Worm (Caenorhabditis elegans): ENCODE results near the gene egl-44.

Gene egl-44

ce11 chrII:5931904-5932764 is 3.5 kb downstream of the egl-44 start (continued):
- TF ChIP-seq daf-12 (tag; optimal IDR thresholded peaks at IDR 0.05), result no peak
- no peak for TF ChIP-seq fkh-10 (GFP tag; optimal IDR thresholded peaks at IDR 0.05)
- TF ChIP-seq nhr-48 (tag; optimal IDR thresholded peaks at IDR 0.05), result peak; percentile 22
- TF ChIP-seq nhr-77 (tag; optimal IDR thresholded peaks at IDR 0.05), result peak; percentile 45
- TF ChIP-seq lin-39 (tag; optimal IDR thresholded peaks at IDR 0.05), result no peak
- peak; percentile 43 for TF ChIP-seq T20F7.1 (GFP tag; optimal IDR thresholded peaks at IDR 0.05)
- peak; percentile 15 for TF ChIP-seq dpl-1 (GFP tag; optimal IDR thresholded peaks at IDR 0.05)
- TF ChIP-seq mdl-1 (tag; optimal IDR thresholded peaks at IDR 0.05), result peak in 1 of 2 experiments; percentile 14
- no peak for TF ChIP-seq zag-1 (tag; optimal IDR thresholded peaks at IDR 0.05)
- TF ChIP-seq ceh-28 (tag; optimal IDR thresholded peaks at IDR 0.05), result no peak
- TF ChIP-seq madf-9 (GFP tag; conservative IDR thresholded peaks at IDR 0.05), result no peak
- TF ChIP-seq T26A8.4 (GFP tag; IDR thresholded peaks at IDR 0.05), result no peak
- no peak for TF ChIP-seq madf-5 (GFP tag; IDR thresholded peaks at IDR 0.05)
- TF ChIP-seq snpc-4 (tag; optimal IDR thresholded peaks at IDR 0.05), result no peak
- no peak for TF ChIP-seq ztf-11 (tag; optimal IDR thresholded peaks at IDR 0.05)
- no peak for TF ChIP-seq vab-7 (GFP tag; IDR thresholded peaks at IDR 0.05)
- TF ChIP-seq sdz-12 (GFP tag; optimal IDR thresholded peaks at IDR 0.05), result no peak
- no peak for TF ChIP-seq lin-15B (tag; optimal IDR thresholded peaks at IDR 0.05)
- TF ChIP-seq ces-1 (GFP tag; optimal IDR thresholded peaks at IDR 0.05), result no peak
- no peak for TF ChIP-seq aly-2 (tag; optimal IDR thresholded peaks at IDR 0.05)
- TF ChIP-seq ceh-20 (GFP tag; IDR thresholded peaks at IDR 0.05), result peak; percentile 59; the same call in 1 of the 2 replicates
- TF ChIP-seq ceh-62 (tag; optimal IDR thresholded peaks at IDR 0.05), result no peak
- no peak for TF ChIP-seq ztf-7 (tag; optimal IDR thresholded peaks at IDR 0.05)
- TF ChIP-seq nhr-25 (tag; optimal IDR thresholded peaks at IDR 0.05; ENCODE audit: borderline replicate concordance, insufficient read depth), result no peak
- TF ChIP-seq nhr-6 (tag; optimal IDR thresholded peaks at IDR 0.05), result no peak
- no peak for TF ChIP-seq rbr-2 (tag; optimal IDR thresholded peaks at IDR 0.05)
- peak; percentile 64 for TF ChIP-seq dve-1 (tag; optimal IDR thresholded peaks at IDR 0.05; ENCODE audit: insufficient read depth)
- no peak for TF ChIP-seq zfp-3 (GFP tag; conservative IDR thresholded peaks at IDR 0.05)
- no peak for TF ChIP-seq F10B5.3 (tag; optimal IDR thresholded peaks at IDR 0.05)
- no peak for TF ChIP-seq Y105C5A.15 (GFP tag; IDR thresholded peaks at IDR 0.05)
- no peak for TF ChIP-seq zip-2 (tag; optimal IDR thresholded peaks at IDR 0.05)
- no peak for TF ChIP-seq nhr-237 (tag; optimal IDR thresholded peaks at IDR 0.05)
- no peak for TF ChIP-seq snpc-1.2 (GFP tag; IDR thresholded peaks at IDR 0.05)
- no peak for TF ChIP-seq ceh-32 (tag; optimal IDR thresholded peaks at IDR 0.05; ENCODE audit: poor library complexity)
- peak; percentile 68 for TF ChIP-seq php-3 (GFP tag; IDR thresholded peaks at IDR 0.05)
- peak; percentile 24 for TF ChIP-seq mes-2 (tag; optimal IDR thresholded peaks at IDR 0.05; ENCODE audit: poor library complexity, severe bottlenecking)
- no peak for TF ChIP-seq Y48G9A.11 (GFP tag; IDR thresholded peaks at IDR 0.05)
- TF ChIP-seq lin-29 (GFP tag; IDR thresholded peaks at IDR 0.05), result no peak
- no peak for TF ChIP-seq gei-8 (GFP tag; optimal IDR thresholded peaks at IDR 0.05)
- TF ChIP-seq hmg-1.1 (GFP tag; IDR thresholded peaks at IDR 0.05), result no peak
- 0 out of 2 replicates have a peak, but pooled peaks have one; percentile 15 for TF ChIP-seq mdt-29 (GFP tag; IDR thresholded peaks at IDR 0.05)

- TF ChIP-seq nhr-11 (tag; optimal IDR thresholded peaks at IDR 0.05) (no peak), aha-1 (tag) (peak; percentile 92), madf-5 (GFP tag; IDR thresholded peaks at IDR 0.05) (no peak), lin-1 (GFP tag; IDR thresholded peaks at IDR 0.05) (no peak), spr-3 (GFP tag; optimal IDR thresholded peaks at IDR 0.05) (no peak), duxl-1 (tag; optimal IDR thresholded peaks at IDR 0.05; ENCODE audit: poor library complexity) (no peak), fos-1 (tag; optimal IDR thresholded peaks at IDR 0.05) (no peak), F49E8.2 (tag; optimal IDR thresholded peaks at IDR 0.05; ENCODE audit: borderline replicate concordance) (no peak), D1046.2 (GFP tag; IDR thresholded peaks at IDR 0.05) (no peak), nhr-42 (GFP tag; IDR thresholded peaks at IDR 0.05) (peak; percentile 55; the same call in 1 of the 2 replicates), lsy-2 (tag; optimal IDR thresholded peaks at IDR 0.05) (no peak), lin-13 (GFP tag; optimal IDR thresholded peaks at IDR 0.05) (no peak), zip-11 (GFP tag; IDR thresholded peaks at IDR 0.05) (no peak)
These were observed 4.5 kb downstream of the egl-44 start for ce11 chrII:5933133-5933532.

Measured in whole organism, L4 larva.